ENCODE assay signal across 1 fruit fly cellular context in the genomic region with DNA sequence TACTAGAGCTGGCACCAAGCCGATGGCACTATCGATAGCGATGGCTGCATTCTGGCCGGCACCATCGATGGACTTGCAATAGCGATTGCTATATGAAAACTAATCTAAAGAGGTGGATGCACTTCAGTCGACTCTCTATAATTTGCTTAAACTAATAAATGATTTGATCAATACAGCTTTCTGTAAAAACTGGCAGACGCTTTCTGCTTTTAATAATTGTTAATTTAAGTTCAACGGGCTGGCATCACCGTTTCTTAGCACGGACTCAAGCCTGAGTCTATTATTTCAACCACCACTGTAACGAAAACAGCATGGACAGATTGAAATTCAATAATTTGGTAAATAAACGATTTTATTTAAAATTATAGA.
A peak's percentile ranks its signal among the peaks of the same experiment; 100 is the strongest.
TF ChIP-seq lines count a peak whose summit lies in the region.

Gene Ras85D (minus strand): TSS at position 16 of the 369 bp plus-strand sequence.
Gene Rlb1 (plus strand): TSS at position 276 of the 369 bp plus-strand sequence.

TF ChIP-seq in whole organism, embryonic, 481 proteins besides CTCF, POLR2A, EP300 and RAD21 (continued from another document and continues in another):
- TF ChIP-seq wor (GFP tag; IDR thresholded peaks at IDR 0.05; lab: Robert Waterston, UW) (no peak), CG30020 (tag; optimal IDR thresholded peaks at IDR 0.05; lab: Kevin White, UChicago) (peak; percentile 62), Hmr (GFP tag; optimal IDR thresholded peaks at IDR 0.05; lab: Kevin White, UChicago) (no peak), pita (GFP tag; optimal IDR thresholded peaks at IDR 0.05; lab: Kevin White, UChicago) (peak; percentile 63), CG13894 (tag; optimal IDR thresholded peaks at IDR 0.05; lab: Kevin White, UChicago) (peak; percentile 81), HLH54F (GFP tag; optimal IDR thresholded peaks at IDR 0.05; lab: Kevin White, UChicago) (peak; percentile 83), Drgx (GFP tag; IDR thresholded peaks at IDR 0.05; lab: Robert Waterston, UW) (no peak), CG10431 (GFP tag; optimal IDR thresholded peaks at IDR 0.05; lab: Kevin White, UChicago) (no peak), insv (GFP tag; optimal IDR thresholded peaks at IDR 0.05; lab: Kevin White, UChicago) (peak in 1 of 2 experiments; percentile 62), CG10267 (tag; optimal IDR thresholded peaks at IDR 0.05; lab: Kevin White, UChicago) (peak; percentile 67), CG32767 (GFP tag; IDR thresholded peaks at IDR 0.05; lab: Robert Waterston, UW) (no peak), Jarid2 (GFP tag; optimal IDR thresholded peaks at IDR 0.05; lab: Kevin White, UChicago) (no peak), CG7556 (GFP tag; optimal IDR thresholded peaks at IDR 0.05; lab: Kevin White, UChicago) (peak; percentile 37), Fer1 (GFP tag; optimal IDR thresholded peaks at IDR 0.05; lab: Kevin White, UChicago) (peak; percentile 69), CG11504 (tag; optimal IDR thresholded peaks at IDR 0.05; lab: Kevin White, UChicago) (no peak), HLH4C (GFP tag; IDR thresholded peaks at IDR 0.05; lab: Robert Waterston, UW; ENCODE audit: partially characterized antibody) (no peak), CG33557 (GFP tag; optimal IDR thresholded peaks at IDR 0.05; lab: Kevin White, UChicago) (peak; percentile 40), Aef1 (GFP tag; IDR thresholded peaks at IDR 0.05; lab: Robert Waterston, UW) (no peak), grau (tag; optimal IDR thresholded peaks at IDR 0.05; lab: Kevin White, UChicago) (peak; percentile 73), pb (GFP tag; optimal IDR thresholded peaks at IDR 0.05; lab: Kevin White, UChicago) (peak; percentile 62), Sin3A (optimal IDR thresholded peaks at IDR 0.05; lab: Kevin White, UChicago) (peak; percentile 98), NK7.1 (GFP tag; optimal IDR thresholded peaks at IDR 0.05; lab: Kevin White, UChicago) (peak; percentile 71), CG9727 (GFP tag; optimal IDR thresholded peaks at IDR 0.05; lab: Kevin White, UChicago) (peak; percentile 70), CG10565 (GFP tag; optimal IDR thresholded peaks at IDR 0.05; lab: Kevin White, UChicago) (peak; percentile 1), CG8765 (GFP tag; IDR thresholded peaks at IDR 0.05; lab: Robert Waterston, UW) (no peak), CG8944 (GFP tag; optimal IDR thresholded peaks at IDR 0.05; lab: Kevin White, UChicago) (peak; percentile 77), az2 (GFP tag; optimal IDR thresholded peaks at IDR 0.05; lab: Kevin White, UChicago) (peak; percentile 63), CG2678 (tag; optimal IDR thresholded peaks at IDR 0.05; lab: Kevin White, UChicago) (no peak), hb (GFP tag; IDR thresholded peaks at IDR 0.05; lab: Robert Waterston, UW; ENCODE audit: partially characterized antibody) (no peak), CG4617 (GFP tag; optimal IDR thresholded peaks at IDR 0.05; lab: Kevin White, UChicago; ENCODE audit: borderline replicate concordance) (peak; percentile 96), Rfx (GFP tag; IDR thresholded peaks at IDR 0.05; lab: Robert Waterston, UW) (no peak), CG9797 (GFP tag; optimal IDR thresholded peaks at IDR 0.05; lab: Kevin White, UChicago) (peak; percentile 36), CG18764 (GFP tag; optimal IDR thresholded peaks at IDR 0.05; lab: Kevin White, UChicago) (peak; percentile 57), HHEX (GFP tag; optimal IDR thresholded peaks at IDR 0.05; lab: Kevin White, UChicago) (peak; percentile 60), fd96Cb (tag; optimal IDR thresholded peaks at IDR 0.05; lab: Kevin White, UChicago) (peak; percentile 21), bsh (GFP tag; optimal IDR thresholded peaks at IDR 0.05; lab: Kevin White, UChicago) (peak in 1 of 2 experiments; percentile 56), Hr3 (GFP tag; optimal IDR thresholded peaks at IDR 0.05; lab: Kevin White, UChicago) (peak; percentile 74), gem (tag; optimal IDR thresholded peaks at IDR 0.05; lab: Kevin White, UChicago) (peak; percentile 77), CG13123 (GFP tag; optimal IDR thresholded peaks at IDR 0.05; lab: Kevin White, UChicago) (peak; percentile 42), CG18262 (tag; optimal IDR thresholded peaks at IDR 0.05; lab: Kevin White, UChicago) (peak; percentile 55), toy (GFP tag; IDR thresholded peaks at IDR 0.05; lab: Robert Waterston, UW) (no peak), BtbVII (GFP tag; optimal IDR thresholded peaks at IDR 0.05; lab: Kevin White, UChicago) (peak; percentile 42), schlank (tag; optimal IDR thresholded peaks at IDR 0.05; lab: Kevin White, UChicago) (peak; percentile 51), run (tag; optimal IDR thresholded peaks at IDR 0.05; lab: Kevin White, UChicago) (no peak), HmgD (GFP tag; optimal IDR thresholded peaks at IDR 0.05; lab: Kevin White, UChicago) (peak; percentile 94), CG3065 (GFP tag; optimal IDR thresholded peaks at IDR 0.05; lab: Kevin White, UChicago) (peak; percentile 76), Dbx (GFP tag; IDR thresholded peaks at IDR 0.05; lab: Robert Waterston, UW) (no peak), CG8089 (GFP tag; optimal IDR thresholded peaks at IDR 0.05; lab: Kevin White, UChicago) (peak; percentile 72), CG1792 (GFP tag; optimal IDR thresholded peaks at IDR 0.05; lab: Kevin White, UChicago) (peak; percentile 42), zen (tag; optimal IDR thresholded peaks at IDR 0.05; lab: Kevin White, UChicago) (peak; percentile 8), sima (GFP tag; optimal IDR thresholded peaks at IDR 0.05; lab: Kevin White, UChicago) (no peak), CG9817 (tag; optimal IDR thresholded peaks at IDR 0.05; lab: Kevin White, UChicago) (peak; percentile 89), vnd (GFP tag; IDR thresholded peaks at IDR 0.05; lab: Robert Waterston, UW; ENCODE audit: partially characterized antibody) (no peak), CG18476 (GFP tag; optimal IDR thresholded peaks at IDR 0.05; lab: Kevin White, UChicago) (peak; percentile 69), unpg (GFP tag; optimal IDR thresholded peaks at IDR 0.05; lab: Kevin White, UChicago) (peak; percentile 66), NfI (GFP tag; optimal IDR thresholded peaks at IDR 0.05; lab: Kevin White, UChicago) (peak; percentile 78), esg (GFP tag; conservative IDR thresholded peaks at IDR 0.05; lab: Robert Waterston, UW) (no peak), gfzf (GFP tag; optimal IDR thresholded peaks at IDR 0.05; lab: Kevin White, UChicago) (peak; percentile 40), CG14710 (tag; optimal IDR thresholded peaks at IDR 0.05; lab: Kevin White, UChicago) (peak; percentile 77), CG4820 (GFP tag; optimal IDR thresholded peaks at IDR 0.05; lab: Kevin White, UChicago) (peak; percentile 61), en (GFP tag; optimal IDR thresholded peaks at IDR 0.05; lab: Kevin White, UChicago) (peak; percentile 18), trh (GFP tag; optimal IDR thresholded peaks at IDR 0.05; lab: Kevin White, UChicago) (peak; percentile 35), Myb (GFP tag; optimal IDR thresholded peaks at IDR 0.05; lab: Kevin White, UChicago) (peak; percentile 72), CG10543 (GFP tag; optimal IDR thresholded peaks at IDR 0.05; lab: Kevin White, UChicago) (peak; percentile 87), hbn (GFP tag; IDR thresholded peaks at IDR 0.05; lab: Robert Waterston, UW; ENCODE audit: partially characterized antibody) (no peak), pfk (GFP tag; optimal IDR thresholded peaks at IDR 0.05; lab: Kevin White, UChicago) (peak; percentile 35), sd (tag; optimal IDR thresholded peaks at IDR 0.05; lab: Kevin White, UChicago) (peak; percentile 52), CG17359 (tag; optimal IDR thresholded peaks at IDR 0.05; lab: Kevin White, UChicago) (peak; percentile 50), CG15601 (tag; optimal IDR thresholded peaks at IDR 0.05; lab: Kevin White, UChicago) (peak; percentile 75), Fer3 (tag; optimal IDR thresholded peaks at IDR 0.05; lab: Kevin White, UChicago) (peak; percentile 76), vfl (GFP tag; optimal IDR thresholded peaks at IDR 0.05; lab: Kevin White, UChicago) (peak; percentile 63), ato (GFP tag; IDR thresholded peaks at IDR 0.05; lab: Robert Waterston, UW; ENCODE audit: partially characterized antibody) (no peak), gro (GFP tag; optimal IDR thresholded peaks at IDR 0.05; lab: Kevin White, UChicago) (peak; percentile 90), sqz (GFP tag; optimal IDR thresholded peaks at IDR 0.05; lab: Kevin White, UChicago) (no peak), pzg (GFP tag; optimal IDR thresholded peaks at IDR 0.05; lab: Kevin White, UChicago) (peak; percentile 85), Ssrp (tag; optimal IDR thresholded peaks at IDR 0.05; lab: Kevin White, UChicago) (peak; percentile 67), NC2β (GFP tag; optimal IDR thresholded peaks at IDR 0.05; lab: Kevin White, UChicago) (peak; percentile 76), fu2 (GFP tag; optimal IDR thresholded peaks at IDR 0.05; lab: Kevin White, UChicago) (peak; percentile 77), CG14441 (GFP tag; IDR thresholded peaks at IDR 0.05; lab: Robert Waterston, UW) (no peak), Blimp-1 (GFP tag; optimal IDR thresholded peaks at IDR 0.05; lab: Kevin White, UChicago) (no peak), Trl (optimal IDR thresholded peaks at IDR 0.05; lab: Kevin White, UChicago) (no peak), Trl (GFP tag; optimal IDR thresholded peaks at IDR 0.05; lab: Kevin White, UChicago) (peak; percentile 73), Bteb2 (GFP tag; optimal IDR thresholded peaks at IDR 0.05; lab: Kevin White, UChicago) (peak; percentile 69), NC2α (GFP tag; optimal IDR thresholded peaks at IDR 0.05; lab: Kevin White, UChicago) (peak; percentile 59), tup (GFP tag; optimal IDR thresholded peaks at IDR 0.05; lab: Kevin White, UChicago) (peak; percentile 16), mam (GFP tag; optimal IDR thresholded peaks at IDR 0.05; lab: Kevin White, UChicago) (peak; percentile 89), CG12942 (GFP tag; optimal IDR thresholded peaks at IDR 0.05; lab: Kevin White, UChicago) (peak; percentile 67), CG4328 (GFP tag; optimal IDR thresholded peaks at IDR 0.05; lab: Kevin White, UChicago) (peak; percentile 56), Abd-B (GFP tag; optimal IDR thresholded peaks at IDR 0.05; lab: Kevin White, UChicago) (no peak), CG18011 (GFP tag; optimal IDR thresholded peaks at IDR 0.05; lab: Kevin White, UChicago) (peak; percentile 13), tin (GFP tag; optimal IDR thresholded peaks at IDR 0.05; lab: Kevin White, UChicago) (peak; percentile 81), Vsx1 (GFP tag; optimal IDR thresholded peaks at IDR 0.05; lab: Kevin White, UChicago) (no peak), CG13296 (GFP tag; optimal IDR thresholded peaks at IDR 0.05; lab: Kevin White, UChicago) (peak; percentile 52), Elba2 (GFP tag; optimal IDR thresholded peaks at IDR 0.05; lab: Kevin White, UChicago) (peak; percentile 17), CG8281 (tag; optimal IDR thresholded peaks at IDR 0.05; lab: Kevin White, UChicago) (peak; percentile 56), CG7271 (tag; optimal IDR thresholded peaks at IDR 0.05; lab: Kevin White, UChicago) (peak; percentile 52), Asciz (GFP tag; optimal IDR thresholded peaks at IDR 0.05; lab: Kevin White, UChicago) (no peak), her (GFP tag; optimal IDR thresholded peaks at IDR 0.05; lab: Kevin White, UChicago) (peak; percentile 76), Dip3 (GFP tag; optimal IDR thresholded peaks at IDR 0.05; lab: Kevin White, UChicago) (peak; percentile 73), Camta (GFP tag; optimal IDR thresholded peaks at IDR 0.05; lab: Kevin White, UChicago) (peak; percentile 74), CG15696 (tag; optimal IDR thresholded peaks at IDR 0.05; lab: Kevin White, UChicago) (peak; percentile 62), CG7928 (GFP tag; optimal IDR thresholded peaks at IDR 0.05; lab: Kevin White, UChicago) (peak; percentile 47), slp2 (GFP tag; optimal IDR thresholded peaks at IDR 0.05; lab: Kevin White, UChicago) (peak; percentile 39), CG7786 (GFP tag; optimal IDR thresholded peaks at IDR 0.05; lab: Kevin White, UChicago) (peak; percentile 76), CG17829 (tag; optimal IDR thresholded peaks at IDR 0.05; lab: Kevin White, UChicago) (peak; percentile 73), CG7357 (GFP tag; IDR thresholded peaks at IDR 0.05; lab: Robert Waterston, UW) (0 out of 3 replicates have a peak, but pooled peaks have one; percentile 26), Lhr (GFP tag; optimal IDR thresholded peaks at IDR 0.05; lab: Kevin White, UChicago) (peak; percentile 69), CG2120 (GFP tag; optimal IDR thresholded peaks at IDR 0.05; lab: Kevin White, UChicago) (peak; percentile 89), Mes4 (GFP tag; optimal IDR thresholded peaks at IDR 0.05; lab: Kevin White, UChicago) (peak; percentile 51), CG17186 (GFP tag; optimal IDR thresholded peaks at IDR 0.05; lab: Kevin White, UChicago) (peak; percentile 85), Pdp1 (GFP tag; optimal IDR thresholded peaks at IDR 0.05; lab: Kevin White, UChicago) (peak; percentile 68 to 86), CG9609 (GFP tag; optimal IDR thresholded peaks at IDR 0.05; lab: Kevin White, UChicago) (peak; percentile 83), CG15514 (GFP tag; optimal IDR thresholded peaks at IDR 0.05; lab: Kevin White, UChicago) (peak; percentile 75), Spps (tag; optimal IDR thresholded peaks at IDR 0.05; lab: Kevin White, UChicago) (no peak), Atf3 (GFP tag; optimal IDR thresholded peaks at IDR 0.05; lab: Kevin White, UChicago) (peak; percentile 60), CG10462 (GFP tag; optimal IDR thresholded peaks at IDR 0.05; lab: Kevin White, UChicago) (peak; percentile 47), CG8924 (tag; optimal IDR thresholded peaks at IDR 0.05; lab: Kevin White, UChicago) (peak; percentile 76), repo (GFP tag; optimal IDR thresholded peaks at IDR 0.05; lab: Kevin White, UChicago) (peak; percentile 72), kni (GFP tag; optimal IDR thresholded peaks at IDR 0.05; lab: Kevin White, UChicago) (no peak), Meics (GFP tag; optimal IDR thresholded peaks at IDR 0.05; lab: Kevin White, UChicago) (peak; percentile 63), CG12391 (tag; optimal IDR thresholded peaks at IDR 0.05; lab: Kevin White, UChicago) (peak; percentile 80), CG31441 (GFP tag; IDR thresholded peaks at IDR 0.05; lab: Robert Waterston, UW) (no peak), CG6689 (GFP tag; IDR thresholded peaks at IDR 0.05; lab: Robert Waterston, UW) (no peak), crc (GFP tag; optimal IDR thresholded peaks at IDR 0.05; lab: Kevin White, UChicago) (peak; percentile 64), CG18619 (GFP tag; optimal IDR thresholded peaks at IDR 0.05; lab: Kevin White, UChicago) (peak; percentile 47), CG8290 (GFP tag; optimal IDR thresholded peaks at IDR 0.05; lab: Kevin White, UChicago) (peak; percentile 70), CG8290 (tag; optimal IDR thresholded peaks at IDR 0.05; lab: Kevin White, UChicago) (peak in 1 of 2 experiments; percentile 62)
